Worm (Caenorhabditis elegans): Measurements from ENCODE around the gene ZK1236.9.

ZK1236.9 gene

DNA sequence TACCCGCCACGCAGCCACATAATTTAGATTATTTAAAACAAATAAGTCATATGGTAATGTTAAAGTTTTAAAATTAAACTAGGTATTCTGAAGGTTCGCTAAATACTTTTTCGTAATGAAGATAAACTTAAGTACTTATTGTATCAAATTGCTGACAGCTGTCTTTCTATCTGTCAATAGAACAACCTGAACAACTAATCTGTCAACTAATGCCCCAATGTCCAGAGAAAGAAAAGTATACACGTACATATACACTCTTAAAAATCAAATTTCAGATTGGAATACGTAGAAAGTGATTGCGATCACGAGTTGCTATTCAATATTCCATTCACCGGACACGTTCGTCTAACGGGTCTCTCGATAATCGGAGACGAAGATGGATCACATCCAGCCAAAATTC is 24.2 kb downstream of the ZK1236.9 start:
- TF ChIP-seq nhr-80 (tag; optimal IDR thresholded peaks at IDR 0.05) (peak; percentile 1), nfya-1 (tag; optimal IDR thresholded peaks at IDR 0.05; ENCODE audit: borderline replicate concordance, insufficient read depth) (no peak)

- TF ChIP-seq tbp1 (GFP tag; optimal IDR thresholded peaks at IDR 0.05): no peak
- TF ChIP-seq B0035.1 (tag; optimal IDR thresholded peaks at IDR 0.05): no peak
Observed at ce11 chrIII:8409166-8409565, 25.8 kb downstream of the ZK1236.9 start, which contains the start of gene ZK353.9. Gene ZK353.9 (plus strand): TSS chrIII:8409496.

DNA sequence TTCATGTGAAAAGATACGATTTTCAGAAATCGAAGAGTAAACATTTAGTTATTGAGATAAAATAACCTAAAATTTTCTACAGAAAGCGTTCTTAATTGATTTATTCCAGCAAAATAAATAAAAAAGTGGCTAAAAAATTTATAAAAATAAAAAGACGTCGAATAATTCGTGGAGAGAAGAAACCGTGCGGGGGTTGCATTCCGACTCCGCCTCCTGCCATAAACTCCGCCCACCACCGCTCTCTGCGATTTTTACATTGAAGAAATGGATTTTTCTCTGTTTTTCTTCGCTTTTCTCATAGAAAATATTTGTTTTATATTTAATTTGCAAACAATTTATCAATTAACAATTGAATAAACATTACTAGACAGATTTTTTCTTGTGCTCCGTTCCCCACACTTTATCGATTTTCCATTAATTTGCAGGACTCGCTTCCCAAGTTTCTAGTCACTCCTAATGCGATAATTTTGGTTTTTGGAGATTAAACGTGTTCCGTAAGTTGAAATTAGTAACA is 29.5 kb downstream of the ZK1236.9 start, which contains the start of the genes ubxn-4 and cyy-1:
TSS of gene ubxn-4 (minus strand) at position 114 of the 514 bp plus-strand sequence.
TSS of gene cyy-1 (plus strand) at position 426 of the 514 bp plus-strand sequence.
- TF ChIP-seq die-1 (tag; optimal IDR thresholded peaks at IDR 0.05) (no peak), ztf-25 (GFP tag; IDR thresholded peaks at IDR 0.05) (no peak), snpc-1.3 (tag; optimal IDR thresholded peaks at IDR 0.05; ENCODE audit: insufficient read depth) (no peak), egrh-3 (GFP tag; IDR thresholded peaks at IDR 0.05) (no peak), hmg-1.2 (GFP tag; IDR thresholded peaks at IDR 0.05) (no peak), C06A6.2 (GFP tag; conservative IDR thresholded peaks at IDR 0.05) (no peak), lin-40 (tag; optimal IDR thresholded peaks at IDR 0.05) (no peak)

DNA sequence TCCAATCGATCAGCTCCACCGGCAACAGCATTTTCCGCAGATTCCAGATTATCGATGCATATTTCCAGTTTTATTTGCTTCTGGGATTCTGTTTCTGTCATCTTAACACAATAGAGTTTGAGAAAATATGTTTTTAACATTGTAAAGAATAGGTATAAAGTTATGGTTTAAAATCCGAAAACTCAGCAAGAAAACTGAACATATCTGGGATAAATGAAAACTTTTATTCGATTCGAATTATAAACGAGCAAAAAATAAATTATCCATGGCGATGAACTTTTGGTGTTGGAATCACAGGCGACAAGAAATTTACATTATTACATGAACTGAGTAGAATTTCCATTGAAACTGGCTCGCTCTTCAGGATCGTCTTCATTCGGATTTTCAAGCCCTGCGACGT is 31.5 kb downstream of the ZK1236.9 start, which contains the start of gene cutc-1:
TSS of gene cutc-1 (minus strand) at position 101 of the 400 bp plus-strand sequence.
- TF ChIP-seq ztf-6 (GFP tag; IDR thresholded peaks at IDR 0.05) (no peak), attf-3 (GFP tag; conservative IDR thresholded peaks at IDR 0.05) (no peak), dpl-1 (GFP tag; optimal IDR thresholded peaks at IDR 0.05) (no peak), zfh-2 (GFP tag; conservative IDR thresholded peaks at IDR 0.05) (no peak), Y53F4B.3 (GFP tag; IDR thresholded peaks at IDR 0.05) (no peak), B0261.1 (tag; optimal IDR thresholded peaks at IDR 0.05) (no peak), nfya-2 (GFP tag; IDR thresholded peaks at IDR 0.05) (no peak), bed-1 (GFP tag; IDR thresholded peaks at IDR 0.05) (no peak), F57C9.4 (tag; optimal IDR thresholded peaks at IDR 0.05) (no peak), F57A8.1 (GFP tag; optimal IDR thresholded peaks at IDR 0.05) (no peak), him-1 (tag; optimal IDR thresholded peaks at IDR 0.05) (no peak), dox-1 (GFP tag; IDR thresholded peaks at IDR 0.05) (no peak), K11D2.4 (GFP tag; IDR thresholded peaks at IDR 0.05) (no peak), egrh-3 (GFP tag; IDR thresholded peaks at IDR 0.05) (no peak)

DNA sequence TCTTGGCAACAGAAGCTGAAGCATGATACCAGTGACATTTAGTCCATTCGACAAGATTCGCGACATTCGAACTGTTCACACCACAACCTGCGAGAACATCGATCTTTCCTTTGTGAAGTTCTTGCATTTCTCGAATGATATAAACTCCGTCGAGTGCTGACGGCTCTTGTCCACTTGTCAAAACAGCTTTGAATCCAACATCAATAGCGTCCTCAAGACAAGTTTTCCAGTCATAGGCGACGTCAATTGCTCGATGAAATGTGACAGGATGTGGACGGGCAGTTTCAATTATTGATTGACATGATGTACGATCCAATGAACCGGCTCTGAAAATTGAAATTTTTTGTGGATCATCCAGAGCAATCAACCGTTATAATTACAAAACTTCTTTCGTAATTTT is 32.3 kb downstream of the ZK1236.9 start:
- TF ChIP-seq B0261.1 (tag; optimal IDR thresholded peaks at IDR 0.05): no peak
- TF ChIP-seq tbp1 (GFP tag; optimal IDR thresholded peaks at IDR 0.05): no peak
- TF ChIP-seq nhr-120 (GFP tag; IDR thresholded peaks at IDR 0.05): no peak
- no peak for TF ChIP-seq snpc-4 (GFP tag; optimal IDR thresholded peaks at IDR 0.05)
- no peak for TF ChIP-seq snpc-4 (tag; optimal IDR thresholded peaks at IDR 0.05)

DNA sequence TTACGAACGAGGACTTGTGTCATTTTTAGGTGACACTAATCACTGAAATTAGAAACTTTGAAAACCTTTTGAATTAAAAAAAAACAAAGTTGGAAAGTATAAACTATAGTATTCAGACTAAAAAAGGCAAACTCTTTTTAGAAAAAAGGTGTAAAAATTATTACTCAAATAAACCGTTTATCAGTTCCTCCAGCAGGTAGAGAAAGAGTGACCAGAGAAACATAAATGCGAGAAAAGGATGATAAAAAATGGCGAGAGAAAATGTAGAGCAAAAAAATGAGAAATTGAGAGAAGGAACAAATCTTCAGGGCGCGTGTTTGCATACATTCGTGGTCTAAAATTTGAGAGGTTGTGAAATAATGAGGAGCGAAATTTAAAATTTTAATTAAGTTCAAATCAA is 33.1 kb downstream of the ZK1236.9 start, which contains the start of gene lap-1:
TSS of gene lap-1 (minus strand) at position 42 of the 400 bp plus-strand sequence.
- no peak for TF ChIP-seq pbrm-1 (GFP tag; IDR thresholded peaks at IDR 0.05)
- peak; percentile 48 for TF ChIP-seq nhr-80 (tag; optimal IDR thresholded peaks at IDR 0.05)
- TF ChIP-seq cebp-1 (GFP tag; IDR thresholded peaks at IDR 0.05): no peak
- TF ChIP-seq cebp-1 (tag; optimal IDR thresholded peaks at IDR 0.05): peak; percentile 28
